Worm (Caenorhabditis elegans) whole organism, L1 larva: Measurements from ENCODE around the gene C53B7.6.
A peak's percentile ranks its signal among the peaks of the same experiment; 100 is the strongest.

Experiments
- C16A3.4 ChIP-seq: fragments of 150-350 bp; optimal IDR thresholded peaks from 2 replicates; lab custom pipeline; 2014; ENCODE audit warnings: missing biosample characterization, missing genetic modification characterization
- F16B12.6 ChIP-seq: fragments of 150-350 bp; optimal IDR thresholded peaks from 2 replicates; lab custom pipeline; 2014; ENCODE audit warnings: missing biosample characterization, missing genetic modification characterization
- Y116A8C.19 ChIP-seq: sonication (generic microtip); optimal IDR thresholded peaks from 2 replicates; lab custom pipeline; 2016; ENCODE audit warnings: missing compliant biosample characterization, missing genetic modification characterization, borderline replicate concordance
- aha-1 ChIP-seq: fragments of 150-350 bp; optimal IDR thresholded peaks from 2 replicates; lab custom pipeline; 2014; ENCODE audit warnings: missing biosample characterization, missing genetic modification characterization
- alr-1 ChIP-seq: fragments of 200-800 bp; sonication (Bioruptor generic); optimal IDR thresholded peaks from 2 replicates; lab custom pipeline; 2018; ENCODE audit warnings: borderline replicate concordance, mild to moderate bottlenecking, missing genetic modification characterization, missing compliant biosample characterization
- ama-1 ChIP-seq: fragments of 150-350 bp; optimal IDR thresholded peaks from 2 replicates; lab custom pipeline; 2014
- ceh-82 ChIP-seq, 3 experiments: fragments of 150-350 bp in 1 of 3; sonication (generic microtip) in 2 of 3; optimal IDR thresholded peaks; 2 replicates each; lab custom pipeline; 2014 to 2017; ENCODE audit warnings: missing biosample characterization in 3 of 3, missing genetic modification characterization in 3 of 3
- ceh-90 ChIP-seq: sonication (generic microtip); optimal IDR thresholded peaks from 2 replicates; lab custom pipeline; 2016; ENCODE audit warnings: missing genetic modification characterization, missing compliant biosample characterization
- dpl-1 ChIP-seq, 3 experiments: fragments of 150-350 bp in 2 of 3; sonication (generic microtip) in 1 of 3; optimal IDR thresholded peaks; 2 replicates each; lab custom pipeline; 2014 to 2017; ENCODE audit warnings: missing biosample characterization in 3 of 3, missing genetic modification characterization in 3 of 3, missing genetic modification reagents in 3 of 3
- efl-3 ChIP-seq: fragments of 200-800 bp; sonication (Bioruptor generic); optimal IDR thresholded peaks from 2 replicates; lab custom pipeline; 2018; ENCODE audit warnings: mild to moderate bottlenecking, missing genetic modification characterization, missing compliant biosample characterization
- elt-2 ChIP-seq: sonication (generic microtip); optimal IDR thresholded peaks from 2 replicates; lab custom pipeline; 2016; ENCODE audit warnings: missing genetic modification characterization, mild to moderate bottlenecking, inconsistent platforms, missing compliant biosample characterization, missing genetic modification reagents
- elt-3 ChIP-seq, 6 experiments: fragments of 150-350 bp in 1 of 6; sonication (generic microtip); optimal IDR thresholded peaks; 2 replicates each; lab custom pipeline; 2017 to 2018; ENCODE audit warnings: missing biosample characterization in 6 of 6, missing genetic modification characterization in 6 of 6, inconsistent platforms in 1 of 6
- ets-5 ChIP-seq: fragments of 200-800 bp; sonication (Bioruptor generic); IDR thresholded peaks from 2 replicates; pipeline ENCODE4 v1.3.6; 2022; ENCODE audit warnings: missing genetic modification characterization, missing compliant biosample characterization
- fkh-10 ChIP-seq: sonication (generic microtip); optimal IDR thresholded peaks from 2 replicates; lab custom pipeline; 2017; ENCODE audit warnings: missing biosample characterization, missing genetic modification reagents, missing genetic modification characterization
- fkh-4 ChIP-seq: sonication (generic microtip); optimal IDR thresholded peaks from 2 replicates; lab custom pipeline; 2016; ENCODE audit warnings: missing compliant biosample characterization, missing genetic modification characterization, borderline replicate concordance
- fos-1 ChIP-seq: fragments of 150-350 bp; optimal IDR thresholded peaks from 2 replicates; lab custom pipeline; 2014; ENCODE audit warnings: missing biosample characterization, missing genetic modification characterization
- hlh-17 ChIP-seq: fragments of 200-800 bp; sonication (Bioruptor generic); optimal IDR thresholded peaks from 2 replicates; lab custom pipeline; 2018; ENCODE audit warnings: missing genetic modification characterization, mild to moderate bottlenecking, missing compliant biosample characterization, moderate library complexity, borderline replicate concordance
- hlh-4 ChIP-seq: sonication (generic microtip); optimal IDR thresholded peaks from 2 replicates; lab custom pipeline; 2016; ENCODE audit warnings: mild to moderate bottlenecking, missing genetic modification characterization, missing compliant biosample characterization
- irx-1 ChIP-seq: sonication (generic microtip); optimal IDR thresholded peaks from 2 replicates; lab custom pipeline; 2016; ENCODE audit warnings: missing genetic modification characterization, missing compliant biosample characterization
- isw-1 ChIP-seq: fragments of 200-800 bp; sonication (Bioruptor generic); IDR thresholded peaks from 2 replicates; pipeline ENCODE4 v1.3.6; 2022; ENCODE audit warnings: missing genetic modification characterization, missing compliant biosample characterization
- lin-14 ChIP-seq: fragments of 200-800 bp; sonication (Bioruptor generic); optimal IDR thresholded peaks from 2 replicates; lab custom pipeline; 2018; ENCODE audit warnings: mild to moderate bottlenecking, missing genetic modification characterization, moderate library complexity, missing compliant biosample characterization
- lin-15B ChIP-seq: fragments of 150-350 bp; sonication (generic microtip); optimal IDR thresholded peaks from 3 replicates; lab custom pipeline; 2014; ENCODE audit warnings: missing biosample characterization, missing genetic modification characterization
- lin-35 ChIP-seq, 2 experiments: fragments of 150-350 bp; optimal IDR thresholded peaks; 2 replicates each; lab custom pipeline; 2014; ENCODE audit warnings: missing biosample characterization in 2 of 2, missing genetic modification characterization in 2 of 2, missing genetic modification reagents in 2 of 2
- lir-3 ChIP-seq: sonication (generic microtip); optimal IDR thresholded peaks from 2 replicates; lab custom pipeline; 2016; ENCODE audit warnings: mild to moderate bottlenecking, missing genetic modification characterization, moderate library complexity, missing compliant biosample characterization; ENCODE audit not compliant: poor library complexity
- lsy-2 ChIP-seq, 2 experiments: fragments of 150-350 bp; optimal IDR thresholded peaks; 2 replicates each; lab custom pipeline; 2014; ENCODE audit warnings: missing biosample characterization in 2 of 2, missing genetic modification characterization in 2 of 2
- mab-9 ChIP-seq: fragments of 200-800 bp; sonication (Bioruptor generic); IDR thresholded peaks from 2 replicates; pipeline ENCODE4 v1.3.6; 2022; ENCODE audit warnings: missing genetic modification reagents, missing genetic modification characterization, missing compliant biosample characterization
- nhr-11 ChIP-seq: fragments of 150-350 bp; optimal IDR thresholded peaks from 2 replicates; lab custom pipeline; 2014; ENCODE audit warnings: missing biosample characterization, missing genetic modification characterization
- nhr-12 ChIP-seq: sonication (generic microtip); optimal IDR thresholded peaks from 2 replicates; lab custom pipeline; 2017; ENCODE audit warnings: missing biosample characterization, missing genetic modification characterization
- nhr-19 ChIP-seq: fragments of 200-800 bp; sonication (Bioruptor generic); conservative IDR thresholded peaks from 2 replicates; pipeline ENCODE4 v1.3.6; 2022; ENCODE audit warnings: missing genetic modification characterization, missing compliant biosample characterization
- nhr-28 ChIP-seq: fragments of 150-350 bp; optimal IDR thresholded peaks from 2 replicates; lab custom pipeline; 2014; ENCODE audit warnings: missing biosample characterization, missing genetic modification characterization
- nhr-47 ChIP-seq: sonication (generic microtip); optimal IDR thresholded peaks from 2 replicates; lab custom pipeline; 2016; ENCODE audit warnings: mild to moderate bottlenecking, missing genetic modification characterization, moderate library complexity, missing compliant biosample characterization
- nhr-76 ChIP-seq: sonication (generic microtip); optimal IDR thresholded peaks from 2 replicates; lab custom pipeline; 2017; ENCODE audit warnings: missing biosample characterization, missing genetic modification characterization
- nhr-77 ChIP-seq: fragments of 150-350 bp; optimal IDR thresholded peaks from 2 replicates; lab custom pipeline; 2014; ENCODE audit warnings: missing biosample characterization, missing genetic modification characterization
- nhr-84 ChIP-seq: sonication (generic microtip); optimal IDR thresholded peaks from 2 replicates; lab custom pipeline; 2017; ENCODE audit warnings: missing biosample characterization, missing genetic modification characterization
- nhr-85 ChIP-seq: sonication (generic microtip); peaks from one replicate; lab custom pipeline; 2016; ENCODE audit warnings: missing genetic modification characterization, inconsistent platforms, missing compliant biosample characterization
- nhr-90 ChIP-seq: sonication (generic microtip); optimal IDR thresholded peaks from 2 replicates; lab custom pipeline; 2016; ENCODE audit warnings: mild to moderate bottlenecking, missing genetic modification characterization, missing compliant biosample characterization; ENCODE audit not compliant: poor library complexity
- pag-3 ChIP-seq: sonication (generic microtip); optimal IDR thresholded peaks from 2 replicates; lab custom pipeline; 2017; ENCODE audit warnings: missing genetic modification characterization, mild to moderate bottlenecking, missing compliant biosample characterization, antibody characterized with exemption, borderline replicate concordance; ENCODE audit not compliant: insufficient read depth
- rnt-1 ChIP-seq: sonication (generic microtip); optimal IDR thresholded peaks from 2 replicates; lab custom pipeline; 2016; ENCODE audit warnings: mild to moderate bottlenecking, missing genetic modification characterization, moderate library complexity, missing compliant biosample characterization
- skn-1 ChIP-seq: fragments of 150-350 bp; optimal IDR thresholded peaks from 2 replicates; lab custom pipeline; 2014; ENCODE audit warnings: missing biosample characterization, missing genetic modification characterization
- snpc-4 ChIP-seq: fragments of 150-350 bp; optimal IDR thresholded peaks from 2 replicates; lab custom pipeline; 2014; ENCODE audit warnings: missing biosample characterization, missing genetic modification characterization
- swsn-7 ChIP-seq: sonication (generic microtip); optimal IDR thresholded peaks from 2 replicates; lab custom pipeline; 2016; ENCODE audit warnings: missing genetic modification characterization, missing compliant biosample characterization
- tbx-2 ChIP-seq: sonication (generic microtip); optimal IDR thresholded peaks from 2 replicates; lab custom pipeline; 2016; ENCODE audit warnings: missing genetic modification characterization, missing compliant biosample characterization
- unc-30 ChIP-seq: sonication (generic microtip); optimal IDR thresholded peaks from 2 replicates; lab custom pipeline; 2017; ENCODE audit warnings: missing biosample characterization, missing genetic modification characterization
- vab-15 ChIP-seq: sonication (generic microtip); optimal IDR thresholded peaks from 2 replicates; lab custom pipeline; 2017; ENCODE audit warnings: missing genotype, mild to moderate bottlenecking, missing genetic modification characterization, missing compliant biosample characterization
- xbp-1 ChIP-seq: sonication (generic microtip); optimal IDR thresholded peaks from 2 replicates; lab custom pipeline; 2016; ENCODE audit warnings: missing genetic modification characterization, missing compliant biosample characterization
- zag-1 ChIP-seq: fragments of 150-350 bp; optimal IDR thresholded peaks from 2 replicates; lab custom pipeline; 2014; ENCODE audit warnings: missing biosample characterization, missing genetic modification characterization
- zip-4 ChIP-seq: fragments of 200-800 bp; sonication (Bioruptor generic); optimal IDR thresholded peaks from 2 replicates; lab custom pipeline; 2018; ENCODE audit warnings: mild to moderate bottlenecking, missing genetic modification characterization, moderate library complexity, missing compliant biosample characterization
- ztf-4 ChIP-seq: fragments of 150-350 bp; optimal IDR thresholded peaks from 2 replicates; lab custom pipeline; 2014; ENCODE audit warnings: missing biosample characterization, missing genetic modification characterization

The C53B7.6 gene

DNA sequence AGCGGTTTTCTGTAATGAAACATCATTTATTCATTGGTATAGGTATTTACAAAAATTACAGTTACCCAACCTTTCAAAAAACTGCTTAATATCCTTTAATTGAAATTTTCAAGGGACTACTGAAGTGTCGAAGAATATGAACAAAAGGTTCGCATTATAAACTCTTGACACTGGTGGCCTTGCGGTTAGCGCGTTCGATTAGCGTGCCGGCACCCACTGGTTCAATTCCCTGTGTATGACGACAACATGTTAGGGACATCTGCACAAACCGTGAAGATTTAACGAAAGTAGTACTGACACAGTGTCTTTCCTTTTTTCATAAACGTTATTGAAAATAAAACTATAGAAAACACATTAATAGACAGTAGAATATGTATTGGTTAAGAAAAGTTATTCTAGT lies 862 bp downstream of the C53B7.6 start (continued):
- TF ChIP-seq elt-3 (tag; optimal IDR thresholded peaks at IDR 0.05; lab: Kevin White, UChicago) = peak in 3 of 6 experiments; percentile 25 to 46 (median 28)
- no peak for TF ChIP-seq vab-15 (tag; lab: Kevin White, UChicago)
- TF ChIP-seq nhr-19 (GFP tag; lab: Robert Waterston, UW) = peak; percentile 45
- no peak for TF ChIP-seq lin-35 (GFP tag; optimal IDR thresholded peaks at IDR 0.05; lab: Kevin White, UChicago)
- TF ChIP-seq snpc-4 (tag; lab: Kevin White, UChicago) = no peak
- TF ChIP-seq pag-3 (tag; lab: Kevin White, UChicago) = no peak
- no peak for TF ChIP-seq fkh-10
- no peak for TF ChIP-seq hlh-17 (GFP tag; lab: Kevin White, UChicago)
- peak; percentile 54 for TF ChIP-seq xbp-1 (tag; lab: Kevin White, UChicago)
- TF ChIP-seq ceh-90 (tag; lab: Kevin White, UChicago) = no peak
- TF ChIP-seq ama-1 (lab: Kevin White, UChicago) = no peak
- peak; percentile 49 for TF ChIP-seq elt-2
- no peak for TF ChIP-seq ztf-4 (tag; lab: Kevin White, UChicago)
- TF ChIP-seq skn-1 (tag; lab: Kevin White, UChicago) = no peak
- peak; percentile 7 for TF ChIP-seq nhr-77 (tag; lab: Kevin White, UChicago)
- TF ChIP-seq nhr-76 (tag; lab: Kevin White, UChicago) = no peak
- TF ChIP-seq lin-15B (tag; lab: Kevin White, UChicago) = no peak
- TF ChIP-seq nhr-85 (tag; lab: Kevin White, UChicago) = peak; percentile 83
- no peak for TF ChIP-seq nhr-84 (tag; lab: Kevin White, UChicago)
- no peak for TF ChIP-seq alr-1 (tag; lab: Kevin White, UChicago)
- no peak for TF ChIP-seq Y116A8C.19
- no peak for TF ChIP-seq mab-9
- no peak for TF ChIP-seq zag-1
- no peak for TF ChIP-seq fkh-4 (tag; lab: Kevin White, UChicago)
- peak; percentile 50 for TF ChIP-seq lin-14 (GFP tag; lab: Kevin White, UChicago)
- no peak for TF ChIP-seq ets-5 (GFP tag; lab: Robert Waterston, UW)
- no peak for TF ChIP-seq nhr-28 (tag; lab: Kevin White, UChicago)
- no peak for TF ChIP-seq fos-1 (tag; lab: Kevin White, UChicago)
- no peak for TF ChIP-seq isw-1 (GFP tag; lab: Robert Waterston, UW)
- TF ChIP-seq irx-1 = no peak
- TF ChIP-seq dpl-1 (GFP tag; optimal IDR thresholded peaks at IDR 0.05; lab: Kevin White, UChicago) = peak in 1 of 3 experiments; percentile 11
- TF ChIP-seq nhr-11 (tag; lab: Kevin White, UChicago) = no peak
- TF ChIP-seq rnt-1 = peak; percentile 78
- peak; percentile 35 for TF ChIP-seq lir-3 (tag; lab: Kevin White, UChicago)
- no peak for TF ChIP-seq unc-30 (tag; lab: Kevin White, UChicago)
- TF ChIP-seq nhr-47 (tag; lab: Kevin White, UChicago) = peak; percentile 47
- TF ChIP-seq nhr-90 (tag; lab: Kevin White, UChicago) = peak; percentile 66
- no peak for TF ChIP-seq lsy-2 (tag; optimal IDR thresholded peaks at IDR 0.05; lab: Kevin White, UChicago)
- peak in 1 of 3 experiments; percentile 15 for TF ChIP-seq ceh-82 (tag; optimal IDR thresholded peaks at IDR 0.05; lab: Kevin White, UChicago)
- TF ChIP-seq aha-1 (tag; lab: Kevin White, UChicago) = no peak
- TF ChIP-seq C16A3.4 (tag; lab: Kevin White, UChicago) = no peak

DNA sequence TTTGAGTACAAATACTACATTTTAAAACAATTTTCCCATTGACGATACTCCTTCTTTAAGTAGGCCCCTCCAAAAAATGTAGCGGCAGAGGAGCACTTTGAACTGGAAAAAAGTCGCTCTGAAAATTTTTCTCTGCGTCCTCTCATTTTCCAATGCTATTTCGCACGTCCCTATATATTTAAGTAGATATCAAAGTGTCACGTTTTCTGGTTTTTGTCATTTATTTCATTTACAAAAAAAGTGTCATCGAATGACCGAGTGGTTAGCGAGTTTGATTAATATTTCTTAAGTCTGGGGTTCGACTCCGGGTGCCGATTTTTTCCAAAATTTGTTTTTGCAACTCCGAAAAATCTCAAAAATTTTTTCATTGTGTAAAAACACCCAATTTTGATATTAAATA lies 1.7 kb downstream of the C53B7.6 start:
- TF ChIP-seq efl-3 (GFP tag; lab: Kevin White, UChicago) (no peak), tbx-2 (tag; lab: Kevin White, UChicago) (no peak), F16B12.6 (tag; lab: Kevin White, UChicago) (no peak), hlh-4 (tag; lab: Kevin White, UChicago) (no peak), nhr-28 (tag; lab: Kevin White, UChicago) (no peak), nhr-19 (GFP tag; lab: Robert Waterston, UW) (no peak), nhr-12 (tag; lab: Kevin White, UChicago) (no peak), swsn-7 (no peak), zip-4 (GFP tag; lab: Kevin White, UChicago) (no peak)
